Worm (Caenorhabditis elegans) whole organism, mixed stage, embryonic: ENCODE results near the gene F41G3.20.

Experiments used
- blmp-1 ChIP-seq: fragments of 150-350 bp; optimal IDR thresholded peaks from 2 replicates; lab custom pipeline; 2014; ENCODE audit warnings: missing biosample characterization, missing genetic modification characterization
- elt-1 ChIP-seq: sonication (generic microtip); optimal IDR thresholded peaks from 2 replicates; lab custom pipeline; 2017; ENCODE audit warnings: missing genetic modification characterization, mild to moderate bottlenecking, missing compliant biosample characterization, antibody characterized with exemption, moderate library complexity, borderline replicate concordance; ENCODE audit not compliant: insufficient read depth
- lin-13 ChIP-seq: fragments of 150-350 bp; optimal IDR thresholded peaks from 2 replicates; lab custom pipeline; 2014; ENCODE audit warnings: missing biosample characterization, missing genetic modification characterization
- lsy-2 ChIP-seq: fragments of 150-350 bp; optimal IDR thresholded peaks from 2 replicates; lab custom pipeline; 2014; ENCODE audit warnings: missing biosample characterization, missing genetic modification characterization
- mep-1 ChIP-seq: fragments of 150-350 bp; optimal IDR thresholded peaks from 2 replicates; lab custom pipeline; 2017; ENCODE audit warnings: missing biosample characterization, missing genetic modification reagents, missing genetic modification characterization, inconsistent platforms
- mls-2 ChIP-seq: sonication (generic microtip); optimal IDR thresholded peaks from 2 replicates; lab custom pipeline; 2016; ENCODE audit warnings: mild to moderate bottlenecking, missing genetic modification characterization, moderate library complexity, missing compliant biosample characterization
- nhr-28 ChIP-seq: fragments of 150-350 bp; optimal IDR thresholded peaks from 2 replicates; lab custom pipeline; 2014; ENCODE audit warnings: missing biosample characterization, missing genetic modification characterization
- nhr-76 ChIP-seq: sonication (generic microtip); optimal IDR thresholded peaks from 2 replicates; lab custom pipeline; 2017; ENCODE audit warnings: missing biosample characterization, missing genetic modification characterization
- pha-4 ChIP-seq: fragments of 150-350 bp; optimal IDR thresholded peaks from 2 replicates; lab custom pipeline; 2018; ENCODE audit warnings: missing biosample characterization, missing genetic modification reagents, missing genetic modification characterization
- sptf-1 ChIP-seq: sonication (generic microtip); optimal IDR thresholded peaks from 2 replicates; lab custom pipeline; 2017; ENCODE audit warnings: mild to moderate bottlenecking, missing genetic modification characterization, moderate library complexity, missing compliant biosample characterization
- unc-62 ChIP-seq: fragments of 150-350 bp; optimal IDR thresholded peaks from 2 replicates; lab custom pipeline; 2014; ENCODE audit warnings: missing biosample characterization, missing genetic modification reagents, missing genetic modification characterization
- ztf-11 ChIP-seq: fragments of 150-350 bp; optimal IDR thresholded peaks from 2 replicates; lab custom pipeline; 2014; ENCODE audit warnings: missing biosample characterization, missing genetic modification characterization

DNA sequence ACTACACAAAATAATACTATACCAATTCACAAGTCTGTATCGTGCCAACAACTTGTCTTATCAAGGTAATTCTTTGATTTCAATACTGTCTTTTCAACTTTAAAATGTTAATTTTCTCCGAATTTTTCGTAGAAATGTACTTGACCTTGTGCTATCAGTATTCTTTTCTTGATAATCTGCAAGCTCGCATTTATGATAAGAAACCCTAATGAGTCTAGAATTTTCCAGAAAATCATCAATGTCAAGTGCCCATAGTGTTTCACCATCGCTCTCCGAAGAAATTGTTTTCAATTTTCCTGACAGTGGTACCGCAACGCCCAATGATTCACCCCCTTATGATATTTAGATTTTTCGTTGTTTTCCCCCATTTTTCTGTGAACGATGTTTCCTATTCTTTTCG is 30.4 kb upstream of the F41G3.20 start:
- TF ChIP-seq pha-4 (tag; lab: Kevin White, UChicago) (no peak), unc-62 (GFP tag; lab: Kevin White, UChicago) (no peak), sptf-1 (tag; lab: Kevin White, UChicago) (no peak), mls-2 (tag; lab: Kevin White, UChicago) (no peak), nhr-76 (tag; lab: Kevin White, UChicago) (no peak), lin-13 (tag; lab: Kevin White, UChicago) (no peak), nhr-28 (tag; lab: Kevin White, UChicago) (no peak), elt-1 (no peak), lsy-2 (no peak), blmp-1 (tag; lab: Kevin White, UChicago) (no peak), ztf-11 (no peak), mep-1 (tag; lab: Kevin White, UChicago) (no peak)
